Worm (Caenorhabditis elegans): ENCODE measurements around the gene lem-2.

DNA sequence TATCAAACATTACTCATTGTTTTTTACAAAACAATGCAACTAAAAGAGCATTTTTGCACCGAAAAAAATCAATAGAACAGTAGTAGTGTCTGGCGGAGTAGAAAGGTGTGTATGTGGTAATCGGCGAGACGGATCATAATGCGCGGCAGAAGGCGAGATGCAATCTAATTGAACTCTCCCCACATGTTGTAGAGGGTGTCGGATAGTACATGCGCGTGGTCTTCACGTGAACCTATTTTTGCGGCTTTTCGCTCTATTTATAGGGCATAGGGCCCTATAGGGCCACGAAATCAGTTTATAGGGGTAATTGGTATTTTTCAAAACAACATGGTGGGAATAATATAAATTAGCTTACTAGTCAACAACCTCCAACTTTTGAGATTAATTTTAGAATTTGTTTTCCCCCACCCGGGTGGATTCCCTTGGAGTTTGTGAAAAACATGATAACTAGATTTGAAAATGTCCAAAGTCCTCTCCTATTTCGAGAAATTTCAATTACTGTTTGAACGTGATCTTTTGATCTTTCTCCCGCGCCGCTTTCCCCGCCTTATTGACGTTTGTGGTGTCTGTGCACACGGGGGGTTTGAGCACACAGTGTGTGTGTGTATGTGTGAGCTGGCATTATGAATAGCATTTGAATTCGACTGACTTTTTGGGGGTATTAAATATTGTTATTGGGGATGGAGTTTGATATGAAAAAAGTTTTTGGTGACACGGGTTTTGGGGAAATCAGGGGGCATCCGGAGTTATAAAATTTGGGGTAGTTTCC is 20.2 kb upstream of the lem-2 start:
- TF ChIP-seq elt-1 (tag; optimal IDR thresholded peaks at IDR 0.05) = no peak
- no peak for TF ChIP-seq ceh-82 (tag; optimal IDR thresholded peaks at IDR 0.05)
- TF ChIP-seq zag-1 (tag; optimal IDR thresholded peaks at IDR 0.05) = no peak
- TF ChIP-seq ceh-16 (tag; optimal IDR thresholded peaks at IDR 0.05) = no peak
- no peak for TF ChIP-seq fkh-2 (tag; optimal IDR thresholded peaks at IDR 0.05)
- TF ChIP-seq lin-15B (tag; optimal IDR thresholded peaks at IDR 0.05) = no peak
- TF ChIP-seq lin-39 (tag; optimal IDR thresholded peaks at IDR 0.05) = no peak
